Worm (Caenorhabditis elegans) whole organism, early embryonic: ENCODE measurements around the gene pals-30.

Source experiments
- ama-1 ChIP-seq: fragments of 150-350 bp; optimal IDR thresholded peaks from 2 replicates; lab custom pipeline; 2014
- ceh-36 ChIP-seq: sonication (generic microtip); optimal IDR thresholded peaks from 2 replicates; lab custom pipeline; 2016; ENCODE audit warnings: missing genetic modification characterization, inconsistent platforms, missing compliant biosample characterization
- flt-1 ChIP-seq: fragments of 200-800 bp; sonication (Bioruptor generic); IDR thresholded peaks from 2 replicates; pipeline ENCODE4 v1.3.6; 2022; ENCODE audit warnings: missing genetic modification characterization, missing compliant biosample characterization

- TF ChIP-seq ama-1 (lab: Kevin White, UChicago), result no peak
- no peak for TF ChIP-seq ceh-36
- TF ChIP-seq flt-1, result no peak
Measured at ce11 chrIV:14506995-14507394, 44.8 kb downstream of the pals-30 start.
